Worm (Caenorhabditis elegans) whole organism, young adult: ENCODE results near the gene zyg-11.

Source experiments
- B0035.1 ChIP-seq: sonication (generic microtip); optimal IDR thresholded peaks from 2 replicates; lab custom pipeline; 2016; ENCODE audit warnings: missing genetic modification characterization, mild to moderate bottlenecking, missing compliant biosample characterization, missing genotype, missing genetic modification reagents
- B0261.1 ChIP-seq: sonication (generic microtip); optimal IDR thresholded peaks from 2 replicates; lab custom pipeline; 2016; ENCODE audit warnings: mild to moderate bottlenecking, missing genetic modification characterization, moderate library complexity, missing compliant biosample characterization
- B0336.3 ChIP-seq: fragments of 200-800 bp; sonication (Bioruptor generic); IDR thresholded peaks from 2 replicates; pipeline ENCODE4 v1.3.6; 2022; ENCODE audit warnings: missing genetic modification characterization, missing compliant biosample characterization
- C17E4.6 ChIP-seq: fragments of 200-800 bp; sonication (Bioruptor generic); IDR thresholded peaks from 2 replicates; pipeline ENCODE4 v1.3.6; 2022; ENCODE audit warnings: missing genetic modification reagents, missing genetic modification characterization, missing compliant biosample characterization
- D2030.7 ChIP-seq: fragments of 200-800 bp; sonication (Bioruptor generic); IDR thresholded peaks from 2 replicates; pipeline ENCODE4 v1.3.6; 2022; ENCODE audit warnings: missing genetic modification reagents, missing genetic modification characterization, missing compliant biosample characterization
- F10E7.11 ChIP-seq: sonication (generic microtip); optimal IDR thresholded peaks from 2 replicates; lab custom pipeline; 2017; ENCODE audit warnings: mild to moderate bottlenecking, missing genetic modification characterization, moderate library complexity, missing compliant biosample characterization
- K12H6.12 ChIP-seq: fragments of 200-800 bp; sonication (Bioruptor generic); optimal IDR thresholded peaks from 2 replicates; lab custom pipeline; 2018; ENCODE audit warnings: mild to moderate bottlenecking, missing genetic modification characterization, missing compliant biosample characterization
- T07F8.4 ChIP-seq: sonication (generic microtip); optimal IDR thresholded peaks from 2 replicates; lab custom pipeline; 2016; ENCODE audit warnings: mild to moderate bottlenecking, missing genetic modification characterization, moderate library complexity, missing compliant biosample characterization
- T26A5.8 ChIP-seq: sonication (generic microtip); optimal IDR thresholded peaks from 2 replicates; lab custom pipeline; 2016; ENCODE audit warnings: missing genetic modification characterization, missing compliant biosample characterization
- Y53G8AR.9 ChIP-seq: fragments of 200-800 bp; sonication (Bioruptor generic); conservative IDR thresholded peaks from 2 replicates; pipeline ENCODE4 v1.3.6; 2022; ENCODE audit warnings: missing genetic modification reagents, missing genetic modification characterization, missing compliant biosample characterization
- Y56A3A.18 ChIP-seq: fragments of 200-800 bp; sonication (Bioruptor generic); IDR thresholded peaks from 2 replicates; pipeline ENCODE4 v1.3.6; 2022; ENCODE audit warnings: missing genetic modification reagents, missing genetic modification characterization, missing compliant biosample characterization
- Y79H2A.3 ChIP-seq: fragments of 200-800 bp; sonication (Bioruptor generic); conservative IDR thresholded peaks from 2 replicates; pipeline ENCODE4 v1.3.6; 2022; ENCODE audit warnings: missing genetic modification reagents, missing genetic modification characterization, missing compliant biosample characterization
- Y95B8A.8 ChIP-seq: fragments of 200-800 bp; sonication (Bioruptor generic); IDR thresholded peaks from 2 replicates; pipeline ENCODE4 v1.3.6; 2022; ENCODE audit warnings: missing genetic modification reagents, missing genetic modification characterization, missing compliant biosample characterization
- akir-1 ChIP-seq: fragments of 200-800 bp; sonication (Bioruptor generic); optimal IDR thresholded peaks from 2 replicates; lab custom pipeline; 2018; ENCODE audit warnings: mild to moderate bottlenecking, missing genetic modification characterization, moderate library complexity, missing compliant biosample characterization
- aptf-3 ChIP-seq: fragments of 200-800 bp; sonication (Bioruptor generic); IDR thresholded peaks from 2 replicates; pipeline ENCODE4 v1.3.6; 2022; ENCODE audit warnings: missing genetic modification characterization, missing compliant biosample characterization
- atf-7 ChIP-seq: sonication (generic microtip); optimal IDR thresholded peaks from 2 replicates; lab custom pipeline; 2017; ENCODE audit warnings: mild to moderate bottlenecking, missing genetic modification characterization, missing compliant biosample characterization
- attf-5 ChIP-seq: fragments of 200-800 bp; sonication (Bioruptor generic); optimal IDR thresholded peaks from 2 replicates; lab custom pipeline; 2018; ENCODE audit warnings: mild to moderate bottlenecking, missing genetic modification characterization, missing compliant biosample characterization
- bed-1 ChIP-seq: fragments of 200-800 bp; sonication (Bioruptor generic); IDR thresholded peaks from 2 replicates; pipeline ENCODE4 v1.3.6; 2022; ENCODE audit warnings: missing genetic modification reagents, missing genetic modification characterization, missing compliant biosample characterization
- bed-2 ChIP-seq: fragments of 200-800 bp; sonication (Bioruptor generic); IDR thresholded peaks from 2 replicates; pipeline ENCODE4 v1.3.6; 2022; ENCODE audit warnings: missing genetic modification reagents, missing genetic modification characterization, missing compliant biosample characterization
- ceh-100 ChIP-seq: fragments of 200-800 bp; sonication (Bioruptor generic); IDR thresholded peaks from 2 replicates; pipeline ENCODE4 v1.3.6; 2022; ENCODE audit warnings: missing genetic modification reagents, missing genetic modification characterization, missing compliant biosample characterization
- ceh-27 ChIP-seq: fragments of 200-800 bp; sonication (Bioruptor generic); optimal IDR thresholded peaks from 2 replicates; lab custom pipeline; 2018; ENCODE audit warnings: mild to moderate bottlenecking, missing genetic modification characterization, moderate library complexity, missing compliant biosample characterization
- ceh-58 ChIP-seq: fragments of 200-800 bp; sonication (Bioruptor generic); IDR thresholded peaks from 2 replicates; pipeline ENCODE4 v1.3.6; 2022; ENCODE audit warnings: missing genetic modification characterization, missing compliant biosample characterization
- ceh-79 ChIP-seq: sonication (generic microtip); optimal IDR thresholded peaks from 2 replicates; lab custom pipeline; 2017; ENCODE audit warnings: mild to moderate bottlenecking, missing genetic modification characterization, missing compliant biosample characterization
- ceh-91 ChIP-seq: fragments of 200-800 bp; sonication (Bioruptor generic); IDR thresholded peaks from 2 replicates; pipeline ENCODE4 v1.3.6; 2022; ENCODE audit warnings: missing genetic modification reagents, missing genetic modification characterization, missing compliant biosample characterization
- egl-44 ChIP-seq: fragments of 200-800 bp; sonication (Bioruptor generic); IDR thresholded peaks from 2 replicates; pipeline ENCODE4 v1.3.6; 2022; ENCODE audit warnings: missing genetic modification reagents, missing genetic modification characterization, missing compliant biosample characterization
- egrh-3 ChIP-seq: fragments of 200-800 bp; sonication (Bioruptor generic); IDR thresholded peaks from 2 replicates; pipeline ENCODE4 v1.3.6; 2022; ENCODE audit warnings: missing genetic modification reagents, missing genetic modification characterization, missing compliant biosample characterization
- ekl-4 ChIP-seq: fragments of 200-800 bp; sonication (Bioruptor generic); IDR thresholded peaks from 2 replicates; pipeline ENCODE4 v1.3.6; 2022; ENCODE audit warnings: missing genetic modification reagents, missing genetic modification characterization, missing compliant biosample characterization
- him-1 ChIP-seq: sonication (generic microtip); optimal IDR thresholded peaks from 2 replicates; lab custom pipeline; 2016; ENCODE audit warnings: missing genotype, missing genetic modification reagents, missing genetic modification characterization, missing compliant biosample characterization
- hmg-1.2 ChIP-seq: fragments of 200-800 bp; sonication (Bioruptor generic); IDR thresholded peaks from 2 replicates; pipeline ENCODE4 v1.3.6; 2022; ENCODE audit warnings: missing genetic modification reagents, missing genetic modification characterization, missing compliant biosample characterization
- hmg-20 ChIP-seq: fragments of 200-800 bp; sonication (Bioruptor generic); IDR thresholded peaks from 2 replicates; pipeline ENCODE4 v1.3.6; 2022; ENCODE audit warnings: missing genetic modification reagents, missing genetic modification characterization, missing compliant biosample characterization
- let-607 ChIP-seq, 2 experiments: fragments of 200-800 bp in 1 of 2; sonication (Bioruptor generic) in 1 of 2; sonication (generic microtip) in 1 of 2; optimal IDR thresholded peaks; 2 replicates each; lab custom pipeline; 2016 to 2018; ENCODE audit warnings: mild to moderate bottlenecking in 2 of 2, missing compliant biosample characterization in 2 of 2, missing genetic modification characterization in 2 of 2, moderate library complexity in 2 of 2, missing genotype in 1 of 2
- lin-35 ChIP-seq, 3 experiments: fragments of 150-350 bp in 2 of 3; sonication (generic microtip) in 1 of 3; optimal IDR thresholded peaks; 2 replicates each; lab custom pipeline; 2014 to 2018; ENCODE audit warnings: missing biosample characterization in 3 of 3, missing genetic modification characterization in 3 of 3, missing genetic modification reagents in 3 of 3
- madf-3 ChIP-seq: fragments of 200-800 bp; sonication (Bioruptor generic); IDR thresholded peaks from 2 replicates; pipeline ENCODE4 v1.3.6; 2022; ENCODE audit warnings: missing genetic modification reagents, missing genetic modification characterization, missing compliant biosample characterization
- madf-8 ChIP-seq: fragments of 200-800 bp; sonication (Bioruptor generic); conservative IDR thresholded peaks from 2 replicates; pipeline ENCODE4 v1.3.6; 2022; ENCODE audit warnings: missing genetic modification reagents, missing genetic modification characterization, missing compliant biosample characterization
- nfya-2 ChIP-seq: fragments of 200-800 bp; sonication (Bioruptor generic); IDR thresholded peaks from 2 replicates; pipeline ENCODE4 v1.3.6; 2022; ENCODE audit warnings: missing genetic modification reagents, missing genetic modification characterization, missing compliant biosample characterization
- nfyb-1 ChIP-seq: fragments of 200-800 bp; sonication (Bioruptor generic); IDR thresholded peaks from 2 replicates; pipeline ENCODE4 v1.3.6; 2022; ENCODE audit warnings: missing genetic modification reagents, missing genetic modification characterization, missing compliant biosample characterization
- nhr-80 ChIP-seq: sonication (generic microtip); optimal IDR thresholded peaks from 2 replicates; lab custom pipeline; 2016; ENCODE audit warnings: missing genetic modification characterization, missing compliant biosample characterization
- pha-4 ChIP-seq: fragments of 150-350 bp; sonication (generic microtip); optimal IDR thresholded peaks from 2 replicates; lab custom pipeline; 2014; ENCODE audit warnings: missing biosample characterization, missing genetic modification reagents, missing genetic modification characterization
- rec-8 ChIP-seq, 2 experiments: sonication (generic microtip); optimal IDR thresholded peaks; 2 replicates each; lab custom pipeline; 2016; ENCODE audit warnings: mild to moderate bottlenecking in 2 of 2, missing genetic modification characterization in 2 of 2, missing genetic modification reagents in 2 of 2, missing genotype in 2 of 2, missing biosample characterization in 1 of 2, missing compliant biosample characterization in 1 of 2, moderate library complexity in 1 of 2
- repo-1 ChIP-seq: sonication (generic microtip); optimal IDR thresholded peaks from 2 replicates; lab custom pipeline; 2017; ENCODE audit warnings: mild to moderate bottlenecking, missing genetic modification characterization, missing compliant biosample characterization
- sdz-38 ChIP-seq: sonication (generic microtip); optimal IDR thresholded peaks from 2 replicates; lab custom pipeline; 2016; ENCODE audit warnings: missing genotype, missing genetic modification characterization, missing compliant biosample characterization
- snpc-3.4 ChIP-seq: sonication (generic microtip); optimal IDR thresholded peaks from 2 replicates; lab custom pipeline; 2017; ENCODE audit warnings: missing genetic modification characterization, mild to moderate bottlenecking, missing compliant biosample characterization, antibody characterized with exemption, moderate library complexity, missing genotype, missing genetic modification reagents
- snpc-4 ChIP-seq, 5 experiments: fragments of 150-350 bp in 1 of 5; sonication (generic microtip) in 4 of 5; optimal IDR thresholded peaks; 2 replicates each; lab custom pipeline; 2014 to 2018; ENCODE audit warnings: missing genetic modification characterization in 5 of 5, missing biosample characterization in 3 of 5, antibody characterized with exemption in 2 of 5, mild to moderate bottlenecking in 2 of 5, missing compliant biosample characterization in 2 of 5, missing genotype in 2 of 5, moderate library complexity in 2 of 5, missing genetic modification reagents in 1 of 5
- tlf-1 ChIP-seq: fragments of 200-800 bp; sonication (Bioruptor generic); optimal IDR thresholded peaks from 2 replicates; lab custom pipeline; 2018; ENCODE audit warnings: mild to moderate bottlenecking, missing genetic modification characterization, missing compliant biosample characterization
- unc-130 ChIP-seq: sonication (generic microtip); optimal IDR thresholded peaks from 2 replicates; lab custom pipeline; 2016; ENCODE audit warnings: missing genetic modification reagents, missing genetic modification characterization, missing compliant biosample characterization
- ztf-3 ChIP-seq: fragments of 200-800 bp; sonication (Bioruptor generic); optimal IDR thresholded peaks from 2 replicates; lab custom pipeline; 2018; ENCODE audit warnings: mild to moderate bottlenecking, missing genetic modification characterization, missing compliant biosample characterization

The zyg-11 gene

ce11 chrII:8016167-8016566 lies 1.3 kb upstream of the zyg-11 start (continued):
- TF ChIP-seq egl-44 (GFP tag; lab: Robert Waterston, UW) = peak; percentile 32; the same call in 1 of the 2 replicates

ce11 chrII:8016761-8017160 lies 719 bp upstream of the zyg-11 start:
- TF ChIP-seq repo-1 (tag; lab: Kevin White, UChicago) (no peak), B0336.3 (0 out of 2 replicates have a peak, but pooled peaks have one; percentile 8), Y95B8A.8 (GFP tag; lab: Robert Waterston, UW) (no peak), him-1 (tag; lab: Kevin White, UChicago) (no peak), nfyb-1 (GFP tag; lab: Robert Waterston, UW) (peak; percentile 55; the same call in 1 of the 2 replicates), lin-35 (GFP tag; optimal IDR thresholded peaks at IDR 0.05; lab: Kevin White, UChicago) (peak in 1 of 3 experiments; percentile 28), ceh-27 (GFP tag; lab: Kevin White, UChicago) (no peak), madf-3 (GFP tag; lab: Robert Waterston, UW) (no peak), tlf-1 (peak; percentile 43), ceh-91 (no peak), pha-4 (no peak), ceh-58 (no peak), hmg-20 (GFP tag; lab: Robert Waterston, UW) (no peak), egrh-3 (GFP tag; lab: Robert Waterston, UW) (no peak), Y56A3A.18 (no peak), K12H6.12 (tag; lab: Kevin White, UChicago) (no peak), unc-130 (GFP tag; lab: Kevin White, UChicago) (no peak), atf-7 (tag; lab: Kevin White, UChicago) (peak; percentile 86), ztf-3 (peak; percentile 40), Y53G8AR.9 (GFP tag; lab: Robert Waterston, UW) (0 out of 2 replicates have a peak, but pooled peaks have one; percentile 54), sdz-38 (tag; lab: Kevin White, UChicago) (no peak), bed-1 (GFP tag; lab: Robert Waterston, UW) (no peak), B0035.1 (tag; lab: Kevin White, UChicago) (no peak), F10E7.11 (tag; lab: Kevin White, UChicago) (no peak), Y79H2A.3 (GFP tag; lab: Robert Waterston, UW) (no peak), akir-1 (GFP tag; lab: Kevin White, UChicago) (peak; percentile 28), snpc-4 (GFP tag; optimal IDR thresholded peaks at IDR 0.05; lab: Kevin White, UChicago) (no peak), snpc-4 (tag; optimal IDR thresholded peaks at IDR 0.05; lab: Kevin White, UChicago) (peak in 1 of 4 experiments; percentile 6), D2030.7 (GFP tag; lab: Robert Waterston, UW) (no peak), T26A5.8 (tag; lab: Kevin White, UChicago) (no peak), bed-2 (no peak), ceh-100 (GFP tag; lab: Robert Waterston, UW) (no peak), madf-8 (GFP tag; lab: Robert Waterston, UW) (no peak), T07F8.4 (tag; lab: Kevin White, UChicago) (no peak), aptf-3 (GFP tag; lab: Robert Waterston, UW) (no peak), attf-5 (peak; percentile 68), snpc-3.4 (tag; lab: Kevin White, UChicago) (peak; percentile 6), hmg-1.2 (GFP tag; lab: Robert Waterston, UW) (peak; percentile 38), let-607 (tag; optimal IDR thresholded peaks at IDR 0.05; lab: Kevin White, UChicago) (peak in 1 of 2 experiments; percentile 39), ceh-79 (tag; lab: Kevin White, UChicago) (no peak), C17E4.6 (GFP tag; lab: Robert Waterston, UW) (no peak), nhr-80 (tag; lab: Kevin White, UChicago) (peak; percentile 90), B0261.1 (tag; lab: Kevin White, UChicago) (no peak), nfya-2 (GFP tag; lab: Robert Waterston, UW) (no peak), ekl-4 (peak; percentile 60; the same call in 1 of the 2 replicates), rec-8 (tag; optimal IDR thresholded peaks at IDR 0.05; lab: Kevin White, UChicago) (no peak)
